Worm (Caenorhabditis elegans): ENCODE data around the gene csq-1.
A peak's percentile ranks its signal among the peaks of the same experiment; 100 is the strongest.

Gene csq-1

DNA sequence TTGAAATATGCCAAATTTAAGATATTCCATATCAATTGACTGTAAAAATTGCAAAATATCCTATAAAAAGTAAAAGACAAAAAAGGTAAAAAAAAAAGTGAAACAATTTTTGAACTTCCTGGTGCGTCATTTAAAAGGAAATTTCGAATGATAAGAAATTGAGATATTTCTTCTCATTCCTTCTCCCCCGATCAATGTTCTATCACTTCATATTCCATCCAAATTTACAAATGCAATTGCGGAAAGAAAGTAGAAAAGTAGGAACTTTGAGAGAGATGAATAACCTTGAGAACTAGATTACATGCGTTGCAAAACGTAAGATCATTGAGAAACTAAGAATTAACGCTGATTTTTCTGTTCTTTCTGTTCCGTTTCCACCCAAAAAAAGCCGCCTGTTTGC, 24.9 kb downstream of the csq-1 start:
- TF ChIP-seq ztf-22 (GFP tag; optimal IDR thresholded peaks at IDR 0.05) (no peak), lsy-27 (tag; optimal IDR thresholded peaks at IDR 0.05; ENCODE audit: borderline replicate concordance, insufficient read depth) (no peak), K12H6.12 (tag; optimal IDR thresholded peaks at IDR 0.05) (no peak), T07F8.4 (tag; optimal IDR thresholded peaks at IDR 0.05) (no peak), die-1 (tag; optimal IDR thresholded peaks at IDR 0.05) (no peak), tbp1 (GFP tag; optimal IDR thresholded peaks at IDR 0.05) (no peak), mcd-1 (GFP tag; IDR thresholded peaks at IDR 0.05) (no peak), nhr-27 (tag; optimal IDR thresholded peaks at IDR 0.05) (no peak), ceh-27 (GFP tag; optimal IDR thresholded peaks at IDR 0.05) (no peak), B0261.1 (tag; optimal IDR thresholded peaks at IDR 0.05) (no peak), madf-3 (GFP tag; IDR thresholded peaks at IDR 0.05) (no peak), cebp-1 (GFP tag; IDR thresholded peaks at IDR 0.05) (no peak), cebp-1 (tag; optimal IDR thresholded peaks at IDR 0.05) (no peak), akir-1 (GFP tag; optimal IDR thresholded peaks at IDR 0.05) (no peak), ztf-18 (tag; optimal IDR thresholded peaks at IDR 0.05) (no peak), K11D2.4 (GFP tag; IDR thresholded peaks at IDR 0.05) (no peak), nfya-1 (tag; optimal IDR thresholded peaks at IDR 0.05; ENCODE audit: borderline replicate concordance, insufficient read depth) (no peak), attf-6 (GFP tag; IDR thresholded peaks at IDR 0.05) (no peak), madf-10 (tag; optimal IDR thresholded peaks at IDR 0.05) (no peak), Y95B8A.8 (GFP tag; IDR thresholded peaks at IDR 0.05) (no peak), tlf-1 (GFP tag; optimal IDR thresholded peaks at IDR 0.05) (no peak)

DNA sequence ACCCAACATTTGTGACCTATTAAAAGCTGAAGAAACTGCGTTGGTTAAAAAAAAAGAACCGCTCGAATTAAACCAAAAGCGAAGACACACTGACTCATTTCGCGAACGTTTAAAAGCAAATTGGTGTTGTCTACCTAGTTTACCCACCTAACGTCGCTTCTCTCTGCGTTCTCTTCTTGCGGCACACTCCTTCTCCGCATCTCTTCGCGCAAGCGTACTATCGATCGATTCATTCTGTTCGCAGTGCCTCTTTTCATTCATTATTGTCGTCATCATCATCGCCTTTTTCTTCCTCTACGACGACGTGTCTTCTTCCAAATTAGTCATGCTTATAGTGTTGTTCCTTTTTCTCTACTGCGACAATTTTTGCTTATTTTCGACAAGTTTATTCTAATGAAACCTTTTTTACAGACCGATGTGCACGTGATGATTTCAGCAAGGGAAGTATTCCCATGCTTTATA, 26.5 kb downstream of the csq-1 start, which contains the start of gene atrn-1:
Gene atrn-1, plus strand, starts transcription at position 412 of the 462 bp plus-strand sequence.
- TF ChIP-seq hmg-1.2 (GFP tag; IDR thresholded peaks at IDR 0.05) (peak; percentile 71; the same call in 1 of the 2 replicates), nhr-80 (tag; optimal IDR thresholded peaks at IDR 0.05) (peak; percentile 5), xnd-1 (tag; optimal IDR thresholded peaks at IDR 0.05) (no peak)

DNA sequence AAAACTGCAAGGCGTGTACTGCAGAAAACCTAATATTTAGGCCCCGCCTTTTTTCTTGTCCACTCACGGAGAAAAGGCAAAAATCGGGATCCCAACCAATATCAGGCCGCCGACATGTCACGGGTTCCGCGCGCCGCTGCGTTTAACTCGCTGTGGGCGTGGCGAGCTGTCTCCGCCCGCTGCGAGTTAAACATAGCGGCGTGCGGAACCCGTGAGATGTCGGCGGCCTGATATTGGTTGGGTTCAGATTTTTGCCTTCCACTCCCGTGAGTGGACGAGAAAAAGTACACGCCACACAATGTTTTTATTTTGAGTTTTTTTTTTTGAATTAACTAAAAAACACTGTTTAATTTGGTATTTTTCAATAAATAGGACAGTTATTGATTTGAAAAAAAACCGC, 30.8 kb downstream of the csq-1 start:
- TF ChIP-seq snpc-3.4 (tag; optimal IDR thresholded peaks at IDR 0.05) (no peak), snpc-4 (GFP tag; optimal IDR thresholded peaks at IDR 0.05) (no peak), snpc-4 (tag; optimal IDR thresholded peaks at IDR 0.05) (peak in 3 of 4 experiments; percentile 29 to 92 (median 91)), hsf-1 (GFP tag; IDR thresholded peaks at IDR 0.05) (no peak), lin-40 (tag; optimal IDR thresholded peaks at IDR 0.05) (no peak), pbrm-1 (GFP tag; IDR thresholded peaks at IDR 0.05) (no peak), attf-6 (GFP tag; IDR thresholded peaks at IDR 0.05) (no peak), hmg-1.2 (GFP tag; IDR thresholded peaks at IDR 0.05) (peak; percentile 37; the same call in 1 of the 2 replicates), ets-4 (GFP tag; optimal IDR thresholded peaks at IDR 0.05) (no peak), ceh-58 (GFP tag; IDR thresholded peaks at IDR 0.05) (no peak), egl-18 (GFP tag; IDR thresholded peaks at IDR 0.05) (no peak), mcd-1 (GFP tag; IDR thresholded peaks at IDR 0.05) (no peak), F55B11.4 (tag; optimal IDR thresholded peaks at IDR 0.05; ENCODE audit: borderline replicate concordance, insufficient read depth) (no peak), nhr-27 (tag; optimal IDR thresholded peaks at IDR 0.05) (no peak), tbp1 (GFP tag; optimal IDR thresholded peaks at IDR 0.05) (no peak), dpl-1 (GFP tag; optimal IDR thresholded peaks at IDR 0.05) (no peak), Y67H2A.10 (GFP tag; conservative IDR thresholded peaks at IDR 0.05) (no peak)

All from whole organism, young adult.